Worm (Caenorhabditis elegans): ENCODE data around the gene zyg-8.

The zyg-8 gene

ce11 chrIII:12084216-12084615 is 22.7 kb downstream of the zyg-8 start, which contains the start of gene nob-1:
nob-1 (minus strand) TSS chrIII:12084316.
- no peak for TF ChIP-seq sem-4 (tag; optimal IDR thresholded peaks at IDR 0.05)
- TF ChIP-seq alr-1 (tag; optimal IDR thresholded peaks at IDR 0.05) = no peak
- no peak for TF ChIP-seq sma-3 (GFP tag; optimal IDR thresholded peaks at IDR 0.05)
- no peak for TF ChIP-seq ztf-4 (tag; optimal IDR thresholded peaks at IDR 0.05)
- TF ChIP-seq gmeb-1 (tag; optimal IDR thresholded peaks at IDR 0.05) = no peak
- TF ChIP-seq R02D3.7 (tag; optimal IDR thresholded peaks at IDR 0.05) = no peak
- no peak for TF ChIP-seq nhr-6 (tag; optimal IDR thresholded peaks at IDR 0.05)
- no peak for TF ChIP-seq ceh-16 (tag; optimal IDR thresholded peaks at IDR 0.05)
- no peak for TF ChIP-seq elt-3 (tag; optimal IDR thresholded peaks at IDR 0.05)
- no peak for TF ChIP-seq fos-1 (tag; optimal IDR thresholded peaks at IDR 0.05)
- no peak for TF ChIP-seq lsy-2 (tag; optimal IDR thresholded peaks at IDR 0.05)
- TF ChIP-seq nhr-23 (tag; optimal IDR thresholded peaks at IDR 0.05) = no peak
- no peak for TF ChIP-seq sma-9 (GFP tag; optimal IDR thresholded peaks at IDR 0.05)
- no peak for TF ChIP-seq sma-9 (tag; optimal IDR thresholded peaks at IDR 0.05)
- TF ChIP-seq mdl-1 (tag; optimal IDR thresholded peaks at IDR 0.05) = no peak
- no peak for TF ChIP-seq unc-55 (GFP tag; optimal IDR thresholded peaks at IDR 0.05)
- no peak for TF ChIP-seq blmp-1 (tag; optimal IDR thresholded peaks at IDR 0.05; ENCODE audit: insufficient read depth)
- TF ChIP-seq zag-1 (tag; optimal IDR thresholded peaks at IDR 0.05) = no peak
- TF ChIP-seq ZK546.5 (tag; optimal IDR thresholded peaks at IDR 0.05) = no peak

ce11 chrIII:12084749-12085307 is 23.3 kb downstream of the zyg-8 start:
- TF ChIP-seq lsy-2 (tag; optimal IDR thresholded peaks at IDR 0.05) (peak in 1 of 2 experiments; percentile 69), zag-1 (tag; optimal IDR thresholded peaks at IDR 0.05) (no peak), F13H6.1 (tag; optimal IDR thresholded peaks at IDR 0.05) (peak; percentile 15), sma-9 (GFP tag; optimal IDR thresholded peaks at IDR 0.05) (peak; percentile 7), sma-9 (tag; optimal IDR thresholded peaks at IDR 0.05) (no peak), nhr-21 (tag; optimal IDR thresholded peaks at IDR 0.05) (no peak), sem-4 (tag; optimal IDR thresholded peaks at IDR 0.05) (peak; percentile 3), nhr-129 (tag; optimal IDR thresholded peaks at IDR 0.05) (no peak)

- no peak for TF ChIP-seq mbf-1 (tag; optimal IDR thresholded peaks at IDR 0.05)
- no peak for TF ChIP-seq mab-5 (tag; optimal IDR thresholded peaks at IDR 0.05)
- TF ChIP-seq nhr-12 (tag; optimal IDR thresholded peaks at IDR 0.05) = no peak
- TF ChIP-seq egl-27 (tag; optimal IDR thresholded peaks at IDR 0.05) = no peak
- TF ChIP-seq nhr-21 (tag; optimal IDR thresholded peaks at IDR 0.05) = no peak
- TF ChIP-seq R02D3.7 (tag; optimal IDR thresholded peaks at IDR 0.05) = no peak
- TF ChIP-seq ztf-11 (tag; optimal IDR thresholded peaks at IDR 0.05) = no peak
- no peak for TF ChIP-seq ZK546.5 (tag; optimal IDR thresholded peaks at IDR 0.05)
- TF ChIP-seq peb-1 (tag; optimal IDR thresholded peaks at IDR 0.05) = no peak
- TF ChIP-seq nhr-237 (tag; optimal IDR thresholded peaks at IDR 0.05) = no peak
- no peak for TF ChIP-seq sem-4 (tag; optimal IDR thresholded peaks at IDR 0.05)
- no peak for TF ChIP-seq nhr-129 (tag; optimal IDR thresholded peaks at IDR 0.05)
- TF ChIP-seq elt-1 (tag; optimal IDR thresholded peaks at IDR 0.05) = no peak
- TF ChIP-seq sma-3 (GFP tag; optimal IDR thresholded peaks at IDR 0.05) = no peak
- no peak for TF ChIP-seq Y55F3AM.14 (GFP tag; optimal IDR thresholded peaks at IDR 0.05)
- no peak for TF ChIP-seq gmeb-1 (tag; optimal IDR thresholded peaks at IDR 0.05)
- no peak for TF ChIP-seq ceh-16 (tag; optimal IDR thresholded peaks at IDR 0.05)
- TF ChIP-seq nhr-25 (tag; optimal IDR thresholded peaks at IDR 0.05) = no peak
- TF ChIP-seq nhr-10 (tag; optimal IDR thresholded peaks at IDR 0.05) = no peak
Measured at ce11 chrIII:12087564-12087963, 26.1 kb downstream of the zyg-8 start.

- TF ChIP-seq fos-1 (tag; optimal IDR thresholded peaks at IDR 0.05) (no peak), alr-1 (tag; optimal IDR thresholded peaks at IDR 0.05) (no peak), ceh-16 (tag; optimal IDR thresholded peaks at IDR 0.05) (no peak), gmeb-1 (tag; optimal IDR thresholded peaks at IDR 0.05) (no peak)
Measured at ce11 chrIII:12092595-12092994, 31.1 kb downstream of the zyg-8 start.

ce11 chrIII:12094158-12094856 is 32.8 kb downstream of the zyg-8 start:
- TF ChIP-seq fos-1 (tag; optimal IDR thresholded peaks at IDR 0.05) (peak; percentile 36), mbf-1 (tag; optimal IDR thresholded peaks at IDR 0.05) (no peak), skn-1 (tag; optimal IDR thresholded peaks at IDR 0.05) (no peak), egl-27 (tag; optimal IDR thresholded peaks at IDR 0.05) (no peak), lsy-2 (tag; optimal IDR thresholded peaks at IDR 0.05) (peak in 1 of 2 experiments; percentile 20), dmd-4 (tag; optimal IDR thresholded peaks at IDR 0.05) (no peak), ama-1 (optimal IDR thresholded peaks at IDR 0.05) (no peak), blmp-1 (tag; optimal IDR thresholded peaks at IDR 0.05; ENCODE audit: insufficient read depth) (no peak), ztf-1 (GFP tag; conservative IDR thresholded peaks at IDR 0.05) (no peak)
